Fruit fly (Drosophila melanogaster) whole organism, embryonic: ENCODE results near the gene CG32248.
A peak's percentile ranks its signal among the peaks of the same experiment; 100 is the strongest.

Experiments
- BtbVII ChIP-seq: fragments of 200-800 bp; sonication (Bioruptor generic); optimal IDR thresholded peaks from 3 replicates; lab custom pipeline; 2017; ENCODE audit warnings: missing biosample characterization, mild to moderate bottlenecking, missing genetic modification characterization
- CG11504 ChIP-seq: fragments of 200-800 bp; sonication (Bioruptor generic); optimal IDR thresholded peaks from 3 replicates; lab custom pipeline; 2019; ENCODE audit warnings: missing biosample characterization, mild to moderate bottlenecking, missing genetic modification characterization, moderate library complexity
- CG12744 ChIP-seq: fragments of 200-800 bp; sonication (Bioruptor generic); optimal IDR thresholded peaks from 2 replicates; lab custom pipeline; 2016; ENCODE audit warnings: missing biosample characterization, missing genetic modification characterization
- CG17186 ChIP-seq: fragments of 200-800 bp; sonication (Bioruptor generic); optimal IDR thresholded peaks from 3 replicates; lab custom pipeline; 2017; ENCODE audit warnings: missing biosample characterization, missing genetic modification reagents, missing genetic modification characterization
- CG17612 ChIP-seq: fragments of 200-800 bp; sonication (Bioruptor generic); IDR thresholded peaks from 2 replicates; pipeline ENCODE4 v1.3.6; 2022; ENCODE audit warnings: missing biosample characterization, missing genetic modification characterization
- CG18476 ChIP-seq: fragments of 200-800 bp; sonication (Bioruptor generic); optimal IDR thresholded peaks from 2 replicates; lab custom pipeline; 2016; ENCODE audit warnings: missing biosample characterization, mild to moderate bottlenecking, missing genetic modification characterization
- CG18764 ChIP-seq: fragments of 200-800 bp; sonication (Bioruptor generic); optimal IDR thresholded peaks from 3 replicates; lab custom pipeline; 2016; ENCODE audit warnings: missing biosample characterization, missing genetic modification characterization
- CG2199 ChIP-seq: fragments of 200-800 bp; sonication (Bioruptor generic); IDR thresholded peaks from 3 replicates; pipeline ENCODE4 v1.3.6; 2022; ENCODE audit warnings: missing biosample characterization, missing genetic modification characterization
- CG30020 ChIP-seq: fragments of 200-800 bp; optimal IDR thresholded peaks from 2 replicates; lab custom pipeline; 2019; ENCODE audit warnings: missing biosample characterization, mild to moderate bottlenecking, missing genetic modification characterization, moderate library complexity
- CG30403 ChIP-seq: fragments of 200-800 bp; sonication (Bioruptor generic); optimal IDR thresholded peaks from 3 replicates; lab custom pipeline; 2016; ENCODE audit warnings: missing biosample characterization, missing genetic modification characterization
- CG31441 ChIP-seq: fragments of 200-800 bp; sonication (Bioruptor generic); IDR thresholded peaks from 2 replicates; pipeline ENCODE4 v1.3.6; 2022; ENCODE audit warnings: missing biosample characterization, missing genetic modification characterization
- CG3281 ChIP-seq: fragments of 200-800 bp; sonication (Bioruptor generic); optimal IDR thresholded peaks from 3 replicates; lab custom pipeline; 2017; ENCODE audit warnings: missing biosample characterization, mild to moderate bottlenecking, missing genetic modification characterization
- CG5180 ChIP-seq: fragments of 200-800 bp; sonication (Bioruptor generic); optimal IDR thresholded peaks from 3 replicates; lab custom pipeline; 2017; ENCODE audit warnings: missing biosample characterization, missing genetic modification characterization, mild to moderate bottlenecking, moderate library complexity, missing genetic modification reagents
- CG5953 ChIP-seq: fragments of 200-800 bp; sonication (Bioruptor generic); IDR thresholded peaks from 2 replicates; pipeline ENCODE4 v1.3.6; 2022; ENCODE audit warnings: missing biosample characterization, missing genetic modification characterization
- CG6272 ChIP-seq: fragments of 200-800 bp; sonication (Bioruptor generic); IDR thresholded peaks from 2 replicates; pipeline ENCODE4 v1.3.6; 2022; ENCODE audit warnings: missing biosample characterization, missing genetic modification characterization
- CG6791 ChIP-seq: fragments of 200-800 bp; sonication (Bioruptor generic); IDR thresholded peaks from 3 replicates; pipeline ENCODE4 v1.3.6; 2022; ENCODE audit warnings: missing biosample characterization, missing genetic modification characterization; ENCODE audit not compliant: partially characterized antibody
- CG6854 ChIP-seq: fragments of 200-800 bp; sonication (Bioruptor generic); optimal IDR thresholded peaks from 3 replicates; lab custom pipeline; 2017; ENCODE audit warnings: missing biosample characterization, mild to moderate bottlenecking, missing genetic modification characterization
- CG7839 ChIP-seq: fragments of 200-800 bp; sonication (Bioruptor generic); optimal IDR thresholded peaks from 3 replicates; lab custom pipeline; 2018; ENCODE audit warnings: missing biosample characterization, mild to moderate bottlenecking, missing genetic modification characterization, moderate library complexity
- CG7987 ChIP-seq: fragments of 200-800 bp; sonication (Bioruptor generic); optimal IDR thresholded peaks from 2 replicates; lab custom pipeline; 2018; ENCODE audit warnings: missing biosample characterization, mild to moderate bottlenecking, missing genetic modification characterization, moderate library complexity
- CG8359 ChIP-seq: fragments of 200-800 bp; sonication (Bioruptor generic); optimal IDR thresholded peaks from 2 replicates; lab custom pipeline; 2017; ENCODE audit warnings: missing biosample characterization, mild to moderate bottlenecking, missing genetic modification characterization, borderline replicate concordance
- Chrac-16 ChIP-seq: fragments of 200-800 bp; sonication (Bioruptor generic); optimal IDR thresholded peaks from 3 replicates; lab custom pipeline; 2016; ENCODE audit warnings: missing biosample characterization, missing genetic modification characterization
- CkIIα-i1 ChIP-seq: fragments of 200-800 bp; sonication (Bioruptor generic); IDR thresholded peaks from 2 replicates; pipeline ENCODE4 v1.3.6; 2022; ENCODE audit warnings: missing biosample characterization, missing genetic modification characterization
- CoRest ChIP-seq: fragments of 200-800 bp; sonication (Bioruptor generic); optimal IDR thresholded peaks from 3 replicates; lab custom pipeline; 2018; ENCODE audit warnings: missing biosample characterization, mild to moderate bottlenecking, missing genetic modification characterization, moderate library complexity
- Deaf1 ChIP-seq: fragments of 200-800 bp; optimal IDR thresholded peaks from 3 replicates; lab custom pipeline; 2019; ENCODE audit warnings: missing biosample characterization, mild to moderate bottlenecking, missing genetic modification characterization, moderate library complexity
- Dek ChIP-seq: fragments of 200-800 bp; sonication (Bioruptor generic); optimal IDR thresholded peaks from 3 replicates; lab custom pipeline; 2019; ENCODE audit warnings: missing biosample characterization, mild to moderate bottlenecking, missing genetic modification characterization, moderate library complexity
- Dip3 ChIP-seq: fragments of 200-800 bp; sonication (Bioruptor generic); optimal IDR thresholded peaks from 3 replicates; lab custom pipeline; 2016; ENCODE audit warnings: missing biosample characterization, missing genetic modification characterization
- Drgx ChIP-seq: fragments of 200-800 bp; sonication (Bioruptor generic); IDR thresholded peaks from 2 replicates; pipeline ENCODE4 v1.3.6; 2022; ENCODE audit warnings: missing biosample characterization, missing genetic modification characterization
- Hr51 ChIP-seq, 2 experiments: fragments of 200-800 bp; sonication (Bioruptor generic); optimal IDR thresholded peaks; 2 replicates in 1 of 2; 3 replicates in 1 of 2; lab custom pipeline; 2016 to 2018; ENCODE audit warnings: missing biosample characterization in 2 of 2, missing genetic modification characterization in 2 of 2, mild to moderate bottlenecking in 1 of 2, moderate library complexity in 1 of 2
- NfI ChIP-seq: fragments of 200-800 bp; sonication (Bioruptor generic); optimal IDR thresholded peaks from 3 replicates; lab custom pipeline; 2018; ENCODE audit warnings: missing biosample characterization, mild to moderate bottlenecking, missing genetic modification characterization, moderate library complexity
- Opbp ChIP-seq: fragments of 200-800 bp; sonication (Bioruptor generic); IDR thresholded peaks from 3 replicates; pipeline ENCODE4 v1.3.6; 2022; ENCODE audit warnings: missing biosample characterization, missing genetic modification characterization; ENCODE audit not compliant: partially characterized antibody
- Ptx1 ChIP-seq: fragments of 200-800 bp; sonication (Bioruptor generic); IDR thresholded peaks from 2 replicates; pipeline ENCODE4 v1.3.6; 2022; ENCODE audit warnings: missing biosample characterization, missing genetic modification characterization
- ato ChIP-seq: fragments of 200-800 bp; sonication (Bioruptor generic); IDR thresholded peaks from 2 replicates; pipeline ENCODE4 v1.3.6; 2022; ENCODE audit warnings: missing biosample characterization, missing genetic modification characterization; ENCODE audit not compliant: partially characterized antibody
- crc ChIP-seq: fragments of 200-800 bp; sonication (Bioruptor generic); optimal IDR thresholded peaks from 2 replicates; lab custom pipeline; 2016; ENCODE audit warnings: missing biosample characterization, missing genetic modification characterization
- dati ChIP-seq: fragments of 200-800 bp; sonication (Bioruptor generic); IDR thresholded peaks from 2 replicates; pipeline ENCODE4 v1.3.6; 2022; ENCODE audit warnings: missing biosample characterization, missing genetic modification characterization
- dysf ChIP-seq: fragments of 200-800 bp; sonication (Bioruptor generic); IDR thresholded peaks from 3 replicates; pipeline ENCODE4 v1.3.6; 2022; ENCODE audit warnings: missing biosample characterization, missing genetic modification characterization
- eyg ChIP-seq: fragments of 200-800 bp; sonication (Bioruptor generic); optimal IDR thresholded peaks from 3 replicates; lab custom pipeline; 2016; ENCODE audit warnings: missing biosample characterization, missing genetic modification characterization
- ftz-f1 ChIP-seq: fragments of 200-800 bp; sonication (Bioruptor generic); optimal IDR thresholded peaks from 2 replicates; lab custom pipeline; 2016; ENCODE audit warnings: missing biosample characterization, missing genetic modification characterization
- gt ChIP-seq: fragments of 200-800 bp; sonication (Bioruptor generic); IDR thresholded peaks from 2 replicates; pipeline ENCODE4 v1.3.6; 2022; ENCODE audit warnings: missing biosample characterization, missing genetic modification characterization
- inv ChIP-seq: fragments of 200-800 bp; sonication (Bioruptor generic); IDR thresholded peaks from 2 replicates; pipeline ENCODE4 v1.3.6; 2022; ENCODE audit warnings: missing biosample characterization, missing genetic modification characterization; ENCODE audit not compliant: partially characterized antibody
- klu ChIP-seq: fragments of 200-800 bp; sonication (Bioruptor generic); IDR thresholded peaks from 2 replicates; pipeline ENCODE4 v1.3.6; 2022; ENCODE audit warnings: missing biosample characterization, missing genetic modification characterization
- knrl ChIP-seq: fragments of 200-800 bp; sonication (Bioruptor generic); IDR thresholded peaks from 3 replicates; pipeline ENCODE4 v1.3.6; 2022; ENCODE audit warnings: missing biosample characterization, missing genetic modification characterization; ENCODE audit not compliant: partially characterized antibody
- lmd ChIP-seq: fragments of 200-800 bp; sonication (Bioruptor generic); IDR thresholded peaks from 2 replicates; pipeline ENCODE4 v1.3.6; 2022; ENCODE audit warnings: missing biosample characterization, missing genetic modification characterization
- nom ChIP-seq: fragments of 200-800 bp; sonication (Bioruptor generic); optimal IDR thresholded peaks from 2 replicates; lab custom pipeline; 2017; ENCODE audit warnings: missing biosample characterization, missing genetic modification characterization, mild to moderate bottlenecking, moderate library complexity, missing genetic modification reagents
- onecut ChIP-seq: fragments of 200-800 bp; sonication (Bioruptor generic); IDR thresholded peaks from 2 replicates; pipeline ENCODE4 v1.3.6; 2022; ENCODE audit warnings: missing biosample characterization, missing genetic modification characterization
- run ChIP-seq: fragments of 200-800 bp; sonication (Bioruptor generic); optimal IDR thresholded peaks from 3 replicates; lab custom pipeline; 2018; ENCODE audit warnings: missing biosample characterization, mild to moderate bottlenecking, missing genetic modification characterization
- scrt ChIP-seq: fragments of 200-800 bp; sonication (Bioruptor generic); optimal IDR thresholded peaks from 2 replicates; lab custom pipeline; 2018; ENCODE audit warnings: missing biosample characterization, mild to moderate bottlenecking, missing genetic modification characterization, moderate library complexity
- slou ChIP-seq: fragments of 200-800 bp; sonication (Bioruptor generic); optimal IDR thresholded peaks from 3 replicates; lab custom pipeline; 2016; ENCODE audit warnings: missing biosample characterization, missing genetic modification characterization
- trem ChIP-seq: fragments of 200-800 bp; optimal IDR thresholded peaks from 3 replicates; lab custom pipeline; 2019; ENCODE audit warnings: missing biosample characterization, mild to moderate bottlenecking, missing genetic modification characterization, moderate library complexity
- usp ChIP-seq: fragments of >200 bp; optimal IDR thresholded peaks from 2 replicates; lab custom pipeline; 2017; ENCODE audit warnings: missing biosample characterization, missing genetic modification characterization
- wek ChIP-seq: fragments of 200-800 bp; sonication (Bioruptor generic); optimal IDR thresholded peaks from 3 replicates; lab custom pipeline; 2018; ENCODE audit warnings: missing biosample characterization, mild to moderate bottlenecking, missing genetic modification characterization, moderate library complexity

CG32248 gene

dm6 chr3L:4474946-4475470 is 3.5 kb downstream of the CG32248 start (continued):
- peak; percentile 70 for TF ChIP-seq CG5180 (GFP tag; lab: Kevin White, UChicago)
- TF ChIP-seq CG18476 (GFP tag; lab: Kevin White, UChicago) = peak; percentile 32
- no peak for TF ChIP-seq ato (GFP tag; lab: Robert Waterston, UW)
- peak; percentile 36 for TF ChIP-seq crc (GFP tag; lab: Kevin White, UChicago)
- TF ChIP-seq CG31441 (GFP tag; lab: Robert Waterston, UW) = peak; percentile 80
- TF ChIP-seq NfI (GFP tag; lab: Kevin White, UChicago) = peak; percentile 95
- TF ChIP-seq CG2199 (GFP tag; lab: Robert Waterston, UW) = no peak
- no peak for TF ChIP-seq knrl (GFP tag; lab: Robert Waterston, UW)
- TF ChIP-seq Dip3 (GFP tag; lab: Kevin White, UChicago) = peak; percentile 42
- peak; percentile 89 for TF ChIP-seq wek (GFP tag; lab: Kevin White, UChicago)
- TF ChIP-seq CG6854 (GFP tag; lab: Kevin White, UChicago) = peak; percentile 95
- TF ChIP-seq CG17612 (GFP tag; lab: Robert Waterston, UW) = no peak
- TF ChIP-seq Hr51 (GFP tag; optimal IDR thresholded peaks at IDR 0.05; lab: Kevin White, UChicago) = peak; percentile 49 to 83
- peak; percentile 75 for TF ChIP-seq run (tag; lab: Kevin White, UChicago)
- TF ChIP-seq CG17186 (GFP tag; lab: Kevin White, UChicago) = peak; percentile 53
- TF ChIP-seq Chrac-16 = no peak
- TF ChIP-seq lmd (GFP tag; lab: Robert Waterston, UW) = no peak
- TF ChIP-seq usp (GFP tag; lab: Kevin White, UChicago) = no peak
- TF ChIP-seq Deaf1 (tag; lab: Kevin White, UChicago) = no peak
- no peak for TF ChIP-seq inv (GFP tag; lab: Robert Waterston, UW)
- TF ChIP-seq CoRest = peak; percentile 49
- TF ChIP-seq CG6272 = no peak
- TF ChIP-seq CG12744 (GFP tag; lab: Kevin White, UChicago) = peak; percentile 91
- TF ChIP-seq Opbp (GFP tag; lab: Robert Waterston, UW) = no peak
- peak; percentile 81 for TF ChIP-seq CG8359 (GFP tag; lab: Kevin White, UChicago)
- peak; percentile 81 for TF ChIP-seq CG5953 (GFP tag; lab: Robert Waterston, UW)
- peak; percentile 72 for TF ChIP-seq eyg (GFP tag; lab: Kevin White, UChicago)
- peak; percentile 79 for TF ChIP-seq onecut
- TF ChIP-seq scrt (GFP tag; lab: Kevin White, UChicago) = peak; percentile 91
- no peak for TF ChIP-seq ftz-f1
- peak; percentile 98 for TF ChIP-seq CG7987 (GFP tag; lab: Kevin White, UChicago)
- no peak for TF ChIP-seq klu (GFP tag; lab: Robert Waterston, UW)
- TF ChIP-seq Ptx1 (GFP tag; lab: Robert Waterston, UW) = no peak; the same call in 1 of the 2 replicates
- TF ChIP-seq BtbVII (GFP tag; lab: Kevin White, UChicago) = peak; percentile 94
- TF ChIP-seq dysf = peak; percentile 35; the same call in 1 of the 3 replicates
- TF ChIP-seq CG3281 (GFP tag; lab: Kevin White, UChicago) = peak; percentile 94
- peak; percentile 57 for TF ChIP-seq trem (tag; lab: Kevin White, UChicago)
- TF ChIP-seq CG30403 (GFP tag; lab: Kevin White, UChicago) = peak; percentile 14
- TF ChIP-seq gt = no peak
- no peak for TF ChIP-seq CG30020 (tag; lab: Kevin White, UChicago)
- peak; percentile 44 for TF ChIP-seq Dek (tag; lab: Kevin White, UChicago)
- TF ChIP-seq CG7839 = peak; percentile 67
- peak; percentile 67; the same call in 1 of the 2 replicates for TF ChIP-seq dati
- no peak for TF ChIP-seq CG6791 (GFP tag; lab: Robert Waterston, UW)
- no peak for TF ChIP-seq CkIIα-i1
- peak; percentile 34 for TF ChIP-seq slou
- peak; percentile 74 for TF ChIP-seq CG11504 (tag; lab: Kevin White, UChicago)
- TF ChIP-seq Drgx (GFP tag; lab: Robert Waterston, UW) = no peak; the same call in 1 of the 2 replicates
- no peak for TF ChIP-seq nom (GFP tag; lab: Kevin White, UChicago)
- peak; percentile 77 for TF ChIP-seq CG18764 (GFP tag; lab: Kevin White, UChicago)
